Fruit fly (Drosophila melanogaster) whole organism, embryonic: ENCODE results near the gene CG43251.
A peak's percentile ranks its signal among the peaks of the same experiment; 100 is the strongest.

Experiments
- Atf6 ChIP-seq: fragments of 200-800 bp; sonication (Bioruptor generic); IDR thresholded peaks from 2 replicates; pipeline ENCODE4 v1.3.6; 2022; ENCODE audit warnings: missing biosample characterization, missing genetic modification characterization
- Awh ChIP-seq: fragments of 200-800 bp; sonication (Bioruptor generic); IDR thresholded peaks from 2 replicates; pipeline ENCODE4, ENCODE4 v1.3.6; 2022; ENCODE audit warnings: missing biosample characterization, missing genetic modification characterization
- CG1024 ChIP-seq: fragments of 200-800 bp; sonication (Bioruptor generic); IDR thresholded peaks from 2 replicates; pipeline ENCODE4 v1.3.6; 2022; ENCODE audit warnings: missing biosample characterization, missing genetic modification characterization
- CG10274 ChIP-seq: fragments of 200-800 bp; sonication (Bioruptor generic); optimal IDR thresholded peaks from 3 replicates; lab custom pipeline; 2017; ENCODE audit warnings: missing biosample characterization, mild to moderate bottlenecking, missing genetic modification characterization
- CG10979 ChIP-seq: fragments of 200-800 bp; sonication (Bioruptor generic); optimal IDR thresholded peaks from 2 replicates; lab custom pipeline; 2018; ENCODE audit warnings: missing biosample characterization, mild to moderate bottlenecking, missing genetic modification characterization, moderate library complexity
- CG11247 ChIP-seq: fragments of 200-800 bp; sonication (Bioruptor generic); IDR thresholded peaks from 2 replicates; pipeline ENCODE4 v1.3.6; 2022; ENCODE audit warnings: missing biosample characterization, missing genetic modification characterization
- CG12104 ChIP-seq: fragments of 200-800 bp; sonication (Bioruptor generic); optimal IDR thresholded peaks from 3 replicates; lab custom pipeline; 2016; ENCODE audit warnings: missing biosample characterization, missing genetic modification characterization
- CG12219 ChIP-seq: fragments of 200-800 bp; sonication (Bioruptor generic); optimal IDR thresholded peaks from 3 replicates; lab custom pipeline; 2018; ENCODE audit warnings: missing biosample characterization, mild to moderate bottlenecking, missing genetic modification characterization
- CG12236 ChIP-seq: fragments of 200-800 bp; sonication (Bioruptor generic); optimal IDR thresholded peaks from 2 replicates; lab custom pipeline; 2016; ENCODE audit warnings: missing biosample characterization, missing genetic modification characterization
- CG12659 ChIP-seq: fragments of 200-800 bp; sonication (Bioruptor generic); optimal IDR thresholded peaks from 3 replicates; lab custom pipeline; 2017; ENCODE audit warnings: mild to moderate bottlenecking, missing biosample characterization, missing genetic modification reagents, missing genetic modification characterization
- CG13287 ChIP-seq: fragments of 200-800 bp; sonication (Bioruptor generic); IDR thresholded peaks from 2 replicates; pipeline ENCODE4 v1.3.6; 2022; ENCODE audit warnings: missing biosample characterization, missing genetic modification characterization; ENCODE audit not compliant: partially characterized antibody
- CG13775 ChIP-seq: fragments of 200-800 bp; sonication (Bioruptor generic); optimal IDR thresholded peaks from 3 replicates; lab custom pipeline; 2017; ENCODE audit warnings: missing biosample characterization, mild to moderate bottlenecking, missing genetic modification characterization
- CG15011 ChIP-seq: fragments of 200-800 bp; sonication (Bioruptor generic); optimal IDR thresholded peaks from 3 replicates; lab custom pipeline; 2018; ENCODE audit warnings: missing biosample characterization, mild to moderate bottlenecking, missing genetic modification characterization
- CG15514 ChIP-seq: fragments of 200-800 bp; sonication (Bioruptor generic); optimal IDR thresholded peaks from 3 replicates; lab custom pipeline; 2017; ENCODE audit warnings: missing biosample characterization, missing genetic modification characterization, mild to moderate bottlenecking, moderate library complexity, missing genetic modification reagents
- CG16779 ChIP-seq: fragments of 200-800 bp; sonication (Bioruptor generic); IDR thresholded peaks from 2 replicates; pipeline ENCODE4 v1.3.6; 2022; ENCODE audit warnings: missing biosample characterization, missing genetic modification characterization
- CG16813 ChIP-seq: fragments of 200-800 bp; sonication (Bioruptor generic); IDR thresholded peaks from 3 replicates; pipeline ENCODE4 v1.3.6; 2022; ENCODE audit warnings: missing biosample characterization, missing genetic modification characterization; ENCODE audit not compliant: partially characterized antibody
- CG1832 ChIP-seq: fragments of 200-800 bp; sonication (Bioruptor generic); optimal IDR thresholded peaks from 2 replicates; lab custom pipeline; 2017; ENCODE audit warnings: missing biosample characterization, mild to moderate bottlenecking, missing genetic modification characterization, inconsistent platforms
- CG2875 ChIP-seq: fragments of 200-800 bp; sonication (Bioruptor generic); optimal IDR thresholded peaks from 2 replicates; lab custom pipeline; 2017; ENCODE audit warnings: missing biosample characterization, mild to moderate bottlenecking, missing genetic modification characterization, missing genetic modification reagents
- CG32767 ChIP-seq: fragments of 200-800 bp; sonication (Bioruptor generic); IDR thresholded peaks from 2 replicates; pipeline ENCODE4 v1.3.6; 2022; ENCODE audit warnings: missing biosample characterization, missing genetic modification characterization
- CG4282 ChIP-seq: fragments of 200-800 bp; sonication (Bioruptor generic); optimal IDR thresholded peaks from 2 replicates; lab custom pipeline; 2016; ENCODE audit warnings: missing biosample characterization, missing genetic modification characterization
- CG6175 ChIP-seq: fragments of 200-800 bp; sonication (Bioruptor generic); IDR thresholded peaks from 3 replicates; pipeline ENCODE4 v1.3.6; 2022; ENCODE audit warnings: missing biosample characterization, missing genetic modification characterization
- CG6813 ChIP-seq: fragments of 200-800 bp; sonication (Bioruptor generic); optimal IDR thresholded peaks from 2 replicates; lab custom pipeline; 2017; ENCODE audit warnings: missing biosample characterization, missing genetic modification characterization, mild to moderate bottlenecking, moderate library complexity, missing genetic modification reagents
- CG7786 ChIP-seq: fragments of 200-800 bp; sonication (Bioruptor generic); optimal IDR thresholded peaks from 2 replicates; lab custom pipeline; 2016; ENCODE audit warnings: missing biosample characterization, missing genetic modification characterization
- CG8478 ChIP-seq: fragments of >200 bp; optimal IDR thresholded peaks from 2 replicates; lab custom pipeline; 2018
- CG9437 ChIP-seq: fragments of 200-800 bp; sonication (Bioruptor generic); optimal IDR thresholded peaks from 2 replicates; lab custom pipeline; 2018; ENCODE audit warnings: missing biosample characterization, mild to moderate bottlenecking, missing genetic modification characterization
- D ChIP-seq, 2 experiments: fragments of 200-800 bp in 1 of 2; fragments of >200 bp in 1 of 2; sonication (Bioruptor generic) in 1 of 2; optimal IDR thresholded peaks; 2 replicates in 1 of 2; 3 replicates in 1 of 2; lab custom pipeline; 2017; ENCODE audit warnings: mild to moderate bottlenecking in 1 of 2, missing biosample characterization in 1 of 2, missing genetic modification characterization in 1 of 2, missing genetic modification reagents in 1 of 2
- E2f1 ChIP-seq: fragments of 200-800 bp; sonication (Bioruptor generic); IDR thresholded peaks from 2 replicates; pipeline ENCODE4 v1.3.6; 2022; ENCODE audit warnings: missing biosample characterization, missing genetic modification characterization
- Fer3 ChIP-seq: fragments of 200-800 bp; sonication (Bioruptor generic); optimal IDR thresholded peaks from 2 replicates; lab custom pipeline; 2018; ENCODE audit warnings: missing biosample characterization, mild to moderate bottlenecking, missing genetic modification characterization, moderate library complexity
- Hand ChIP-seq: fragments of 200-800 bp; sonication (Bioruptor generic); optimal IDR thresholded peaks from 2 replicates; lab custom pipeline; 2017; ENCODE audit warnings: mild to moderate bottlenecking, missing biosample characterization, missing genetic modification reagents, missing genetic modification characterization
- Hmx ChIP-seq: fragments of 200-800 bp; sonication (Bioruptor generic); optimal IDR thresholded peaks from 2 replicates; lab custom pipeline; 2016; ENCODE audit warnings: missing biosample characterization, missing genetic modification characterization
- Hsf ChIP-seq: fragments of 200-800 bp; sonication (Bioruptor generic); optimal IDR thresholded peaks from 3 replicates; lab custom pipeline; 2016; ENCODE audit warnings: missing biosample characterization, missing genetic modification characterization
- MESR4 ChIP-seq: fragments of 200-800 bp; sonication (Bioruptor generic); optimal IDR thresholded peaks from 2 replicates; lab custom pipeline; 2018; ENCODE audit warnings: missing biosample characterization, mild to moderate bottlenecking, missing genetic modification characterization, moderate library complexity
- MTF-1 ChIP-seq: fragments of 200-800 bp; sonication (Bioruptor generic); optimal IDR thresholded peaks from 2 replicates; lab custom pipeline; 2018; ENCODE audit warnings: missing biosample characterization, mild to moderate bottlenecking, missing genetic modification characterization, borderline replicate concordance
- Rfx ChIP-seq: fragments of 200-800 bp; sonication (Bioruptor generic); IDR thresholded peaks from 2 replicates; pipeline ENCODE4 v1.3.6; 2022; ENCODE audit warnings: missing biosample characterization, missing genetic modification characterization
- Sin3A ChIP-seq: fragments of >200 bp; optimal IDR thresholded peaks from 2 replicates; lab custom pipeline; 2018
- Trl ChIP-seq, 3 experiments: fragments of >200 bp in 2 of 3; fragments of 200-800 bp in 1 of 3; sonication (Bioruptor generic) in 1 of 3; optimal IDR thresholded peaks; 2 replicates in 1 of 3; 3 replicates in 2 of 3; lab custom pipeline; 2016 to 2017; ENCODE audit warnings: missing biosample characterization in 1 of 3, missing genetic modification characterization in 1 of 3
- YL-1 ChIP-seq: fragments of 200-800 bp; sonication (Bioruptor generic); optimal IDR thresholded peaks from 3 replicates; lab custom pipeline; 2017; ENCODE audit warnings: missing biosample characterization, mild to moderate bottlenecking, missing genetic modification characterization
- bcd ChIP-seq: fragments of 200-800 bp; sonication (Bioruptor generic); optimal IDR thresholded peaks from 2 replicates; lab custom pipeline; 2017; ENCODE audit warnings: missing biosample characterization, mild to moderate bottlenecking, missing genetic modification characterization
- crol ChIP-seq: fragments of 200-800 bp; sonication (Bioruptor generic); IDR thresholded peaks from 2 replicates; pipeline ENCODE4 v1.3.6; 2022; ENCODE audit warnings: missing biosample characterization, missing genetic modification characterization
- dpn ChIP-seq, 2 experiments: fragments of 200-800 bp; sonication (Bioruptor generic); optimal IDR thresholded peaks; 3 replicates each; lab custom pipeline; 2016; ENCODE audit warnings: missing biosample characterization in 2 of 2, missing genetic modification characterization in 2 of 2
- gsb-n ChIP-seq: fragments of 200-800 bp; sonication (Bioruptor generic); optimal IDR thresholded peaks from 3 replicates; lab custom pipeline; 2018; ENCODE audit warnings: missing biosample characterization, mild to moderate bottlenecking, missing genetic modification characterization
- gt ChIP-seq: fragments of 200-800 bp; sonication (Bioruptor generic); IDR thresholded peaks from 2 replicates; pipeline ENCODE4 v1.3.6; 2022; ENCODE audit warnings: missing biosample characterization, missing genetic modification characterization
- ind ChIP-seq: fragments of 200-800 bp; sonication (Bioruptor generic); optimal IDR thresholded peaks from 3 replicates; lab custom pipeline; 2016; ENCODE audit warnings: missing biosample characterization, missing genetic modification characterization
- oc ChIP-seq: fragments of 200-800 bp; sonication (Bioruptor generic); optimal IDR thresholded peaks from 2 replicates; lab custom pipeline; 2018; ENCODE audit warnings: missing biosample characterization, mild to moderate bottlenecking, missing genetic modification characterization, moderate library complexity
- row ChIP-seq: fragments of 200-800 bp; sonication (Bioruptor generic); IDR thresholded peaks from 3 replicates; pipeline ENCODE4 v1.3.6; 2022; ENCODE audit warnings: missing biosample characterization, missing genetic modification characterization
- schlank ChIP-seq: fragments of 200-800 bp; sonication (Bioruptor generic); optimal IDR thresholded peaks from 2 replicates; lab custom pipeline; 2018; ENCODE audit warnings: missing biosample characterization, mild to moderate bottlenecking, missing genetic modification characterization
- sens-2 ChIP-seq: fragments of 200-800 bp; sonication (Bioruptor generic); IDR thresholded peaks from 2 replicates; pipeline ENCODE4 v1.3.6; 2022; ENCODE audit warnings: missing biosample characterization, missing genetic modification characterization
- seq ChIP-seq: fragments of 200-800 bp; sonication (Bioruptor generic); IDR thresholded peaks from 2 replicates; pipeline ENCODE4 v1.3.6; 2022; ENCODE audit warnings: missing biosample characterization, missing genetic modification characterization
- tgo ChIP-seq: fragments of 200-800 bp; sonication (Bioruptor generic); IDR thresholded peaks from 3 replicates; pipeline ENCODE4 v1.3.6; 2022; ENCODE audit warnings: missing biosample characterization, missing genetic modification characterization
- tna ChIP-seq: fragments of 200-800 bp; sonication (Bioruptor generic); IDR thresholded peaks from 2 replicates; pipeline ENCODE4 v1.3.6; 2022; ENCODE audit warnings: missing biosample characterization, missing genetic modification characterization; ENCODE audit not compliant: partially characterized antibody
- vvl ChIP-seq: fragments of 200-800 bp; sonication (Bioruptor generic); IDR thresholded peaks from 2 replicates; pipeline ENCODE4 v1.3.6; 2022; ENCODE audit warnings: missing biosample characterization, missing genetic modification characterization
- zfh2 ChIP-seq: fragments of 200-800 bp; sonication (Bioruptor generic); optimal IDR thresholded peaks from 2 replicates; lab custom pipeline; 2016; ENCODE audit warnings: missing biosample characterization, missing genetic modification characterization

The CG43251 gene

DNA sequence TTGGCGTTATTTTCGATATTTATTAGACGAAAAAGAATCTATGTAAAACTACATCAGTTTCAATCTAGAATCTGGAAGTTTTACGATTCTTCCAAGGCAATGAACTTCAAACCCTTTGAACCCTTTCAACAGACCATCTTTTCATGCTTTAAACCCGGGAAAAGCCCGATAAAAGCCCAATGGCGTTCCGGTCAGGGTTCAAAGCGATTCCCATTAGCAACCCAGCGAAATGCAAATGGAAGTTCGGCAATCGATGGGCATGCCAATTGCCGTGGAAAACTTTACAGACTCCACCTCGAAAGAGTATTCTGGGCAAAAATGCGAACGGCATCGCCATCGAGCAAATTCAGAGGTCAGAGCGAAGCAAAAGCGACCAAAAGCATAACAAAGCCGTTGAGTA, 26.2 kb upstream of the CG43251 start (continued):
- no peak for TF ChIP-seq CG2875 (GFP tag; lab: Kevin White, UChicago)
- no peak for TF ChIP-seq CG12104 (GFP tag; lab: Kevin White, UChicago)
- TF ChIP-seq Awh (GFP tag; lab: Robert Waterston, UW) = 0 out of 2 replicates have a peak, but pooled peaks have one; percentile 33
- TF ChIP-seq CG6175 = 0 out of 3 replicates have a peak, but pooled peaks have one; percentile 15
- no peak for TF ChIP-seq CG4282 (GFP tag; lab: Kevin White, UChicago)
- TF ChIP-seq gsb-n (tag; lab: Kevin White, UChicago) = no peak
- no peak for TF ChIP-seq schlank
- TF ChIP-seq Atf6 (GFP tag; lab: Robert Waterston, UW) = no peak
- TF ChIP-seq MTF-1 (GFP tag; lab: Kevin White, UChicago) = no peak
- no peak for TF ChIP-seq E2f1 (GFP tag; lab: Robert Waterston, UW)
- no peak for TF ChIP-seq dpn (GFP tag; optimal IDR thresholded peaks at IDR 0.05; lab: Kevin White, UChicago)
- no peak for TF ChIP-seq CG12236
- no peak for TF ChIP-seq CG1832 (GFP tag; lab: Kevin White, UChicago)
- no peak for TF ChIP-seq CG12659 (GFP tag; lab: Kevin White, UChicago)
- TF ChIP-seq CG1024 (GFP tag; lab: Robert Waterston, UW) = no peak
- TF ChIP-seq tgo (GFP tag; lab: Robert Waterston, UW) = no peak
- no peak for TF ChIP-seq CG12219 (GFP tag; lab: Kevin White, UChicago)
- TF ChIP-seq CG9437 = no peak
- no peak for TF ChIP-seq YL-1
- TF ChIP-seq CG16779 (GFP tag; lab: Robert Waterston, UW) = no peak
- TF ChIP-seq CG15011 (GFP tag; lab: Kevin White, UChicago) = no peak
- no peak for TF ChIP-seq crol (GFP tag; lab: Robert Waterston, UW)
- TF ChIP-seq CG13287 (GFP tag; lab: Robert Waterston, UW) = no peak
- no peak for TF ChIP-seq CG6813 (GFP tag; lab: Kevin White, UChicago)
- no peak for TF ChIP-seq Sin3A (lab: Kevin White, UChicago)
- 0 out of 2 replicates have a peak, but pooled peaks have one; percentile 22 for TF ChIP-seq Rfx (GFP tag; lab: Robert Waterston, UW)
- TF ChIP-seq D (optimal IDR thresholded peaks at IDR 0.05; lab: Kevin White, UChicago) = no peak
- TF ChIP-seq D (GFP tag; optimal IDR thresholded peaks at IDR 0.05; lab: Kevin White, UChicago) = no peak
- no peak for TF ChIP-seq CG7786 (GFP tag; lab: Kevin White, UChicago)
- TF ChIP-seq CG11247 = 0 out of 2 replicates have a peak, but pooled peaks have one; percentile 18
- TF ChIP-seq CG10979 = no peak
- TF ChIP-seq vvl (GFP tag; lab: Robert Waterston, UW) = no peak
- no peak for TF ChIP-seq oc (tag; lab: Kevin White, UChicago)
- TF ChIP-seq zfh2 = no peak
- no peak for TF ChIP-seq Fer3
- TF ChIP-seq row = peak; percentile 31; the same call in 2 of the 3 replicates
- no peak for TF ChIP-seq CG32767 (GFP tag; lab: Robert Waterston, UW)
- no peak for TF ChIP-seq gt (GFP tag; lab: Robert Waterston, UW)
- TF ChIP-seq Hmx = no peak
- no peak for TF ChIP-seq CG10274 (GFP tag; lab: Kevin White, UChicago)
- no peak for TF ChIP-seq CG16813

DNA sequence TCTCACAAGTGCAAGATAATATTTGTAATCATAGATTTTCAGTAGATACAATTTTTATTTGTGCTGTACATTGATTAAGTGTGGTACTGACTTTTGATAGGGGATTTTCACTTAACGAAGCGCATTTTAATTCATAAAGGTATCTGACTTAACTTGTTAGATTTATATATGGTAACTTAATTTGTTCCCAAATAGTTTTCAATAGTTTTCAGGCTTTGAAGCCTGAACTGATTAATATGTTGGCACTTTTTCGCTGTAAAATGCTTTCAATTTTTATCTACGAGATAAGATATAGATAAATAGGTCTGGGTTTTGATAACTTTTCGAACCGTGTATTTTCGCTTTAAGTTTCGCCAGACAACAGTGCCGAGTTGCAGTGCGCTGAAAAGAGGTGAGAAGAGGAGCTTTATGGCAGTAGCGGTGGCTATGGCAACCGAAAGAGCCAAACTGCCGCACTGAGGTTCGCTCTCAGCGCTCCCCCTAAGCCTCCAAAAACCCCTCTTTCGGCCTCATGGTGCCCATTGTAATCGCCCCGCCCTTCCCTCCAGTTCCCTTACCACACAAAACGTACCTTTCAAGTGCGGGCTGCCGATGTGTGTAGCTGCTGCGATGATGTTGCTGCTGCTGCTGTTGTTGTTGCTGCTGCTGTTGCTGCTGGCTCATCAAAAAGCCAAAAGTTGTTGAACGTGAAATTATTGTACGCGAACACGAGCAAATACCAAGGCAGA, 25.0 kb upstream of the CG43251 start:
- TF ChIP-seq Hand (GFP tag; lab: Kevin White, UChicago) (no peak), CG32767 (GFP tag; lab: Robert Waterston, UW) (no peak), CG8478 (lab: Kevin White, UChicago) (no peak), Trl (optimal IDR thresholded peaks at IDR 0.05; lab: Kevin White, UChicago) (peak; percentile 13 to 16), Trl (GFP tag; optimal IDR thresholded peaks at IDR 0.05; lab: Kevin White, UChicago) (no peak), ind (no peak), sens-2 (GFP tag; lab: Robert Waterston, UW) (no peak), seq (no peak), bcd (GFP tag; lab: Kevin White, UChicago) (no peak), CG13775 (GFP tag; lab: Kevin White, UChicago) (no peak), CG15514 (GFP tag; lab: Kevin White, UChicago) (no peak), Hsf (GFP tag; lab: Kevin White, UChicago) (no peak), MESR4 (no peak), tna (GFP tag; lab: Robert Waterston, UW) (no peak)
